Fruit fly (Drosophila melanogaster) whole organism, embryonic: ENCODE results near the gene CG7556.
A peak's percentile ranks its signal among the peaks of the same experiment; 100 is the strongest.

Experiments
- Atf-2 ChIP-seq: fragments of 200-800 bp; sonication (Bioruptor generic); optimal IDR thresholded peaks from 2 replicates; lab custom pipeline; 2016; ENCODE audit warnings: missing biosample characterization, missing genetic modification characterization
- Awh ChIP-seq: fragments of 200-800 bp; sonication (Bioruptor generic); IDR thresholded peaks from 2 replicates; pipeline ENCODE4, ENCODE4 v1.3.6; 2022; ENCODE audit warnings: missing biosample characterization, missing genetic modification characterization
- B-H1 ChIP-seq: fragments of 200-800 bp; sonication (Bioruptor generic); IDR thresholded peaks from 3 replicates; pipeline ENCODE4 v1.3.6; 2022; ENCODE audit warnings: missing biosample characterization, missing genetic modification characterization
- BEAF-32 ChIP-seq: fragments of 200-800 bp; sonication (Bioruptor generic); optimal IDR thresholded peaks from 3 replicates; lab custom pipeline; 2017; ENCODE audit warnings: missing biosample characterization, missing genetic modification characterization, mild to moderate bottlenecking, moderate library complexity, missing genetic modification reagents
- C15 ChIP-seq: fragments of 200-800 bp; sonication (Bioruptor generic); IDR thresholded peaks from 3 replicates; pipeline ENCODE4 v1.3.6; 2022; ENCODE audit warnings: missing biosample characterization, missing genetic modification characterization
- CG10274 ChIP-seq: fragments of 200-800 bp; sonication (Bioruptor generic); optimal IDR thresholded peaks from 3 replicates; lab custom pipeline; 2017; ENCODE audit warnings: missing biosample characterization, mild to moderate bottlenecking, missing genetic modification characterization
- CG12071 ChIP-seq: fragments of 200-800 bp; sonication (Bioruptor generic); optimal IDR thresholded peaks from 3 replicates; lab custom pipeline; 2018; ENCODE audit warnings: missing biosample characterization, mild to moderate bottlenecking, missing genetic modification characterization
- CG12155 ChIP-seq: fragments of 200-800 bp; sonication (Bioruptor generic); optimal IDR thresholded peaks from 3 replicates; lab custom pipeline; 2016; ENCODE audit warnings: missing biosample characterization, missing genetic modification characterization
- CG14860 ChIP-seq: fragments of 200-800 bp; sonication (Bioruptor generic); IDR thresholded peaks from 3 replicates; pipeline ENCODE4 v1.3.6; 2022; ENCODE audit warnings: missing biosample characterization, missing genetic modification characterization; ENCODE audit not compliant: partially characterized antibody
- CG14965 ChIP-seq: fragments of 200-800 bp; sonication (Bioruptor generic); optimal IDR thresholded peaks from 2 replicates; lab custom pipeline; 2016; ENCODE audit warnings: missing biosample characterization, missing genetic modification characterization, borderline replicate concordance
- CG15479 ChIP-seq: fragments of 200-800 bp; sonication (Bioruptor generic); optimal IDR thresholded peaks from 3 replicates; lab custom pipeline; 2019; ENCODE audit warnings: missing biosample characterization, mild to moderate bottlenecking, missing genetic modification characterization, moderate library complexity
- CG1647 ChIP-seq: fragments of 200-800 bp; sonication (Bioruptor generic); optimal IDR thresholded peaks from 3 replicates; lab custom pipeline; 2016; ENCODE audit warnings: missing biosample characterization, missing genetic modification characterization
- CG16863 ChIP-seq: fragments of 200-800 bp; sonication (Bioruptor generic); optimal IDR thresholded peaks from 3 replicates; lab custom pipeline; 2016; ENCODE audit warnings: missing biosample characterization, missing genetic modification characterization
- CG18619 ChIP-seq: fragments of 200-800 bp; sonication (Bioruptor generic); optimal IDR thresholded peaks from 3 replicates; lab custom pipeline; 2017; ENCODE audit warnings: missing biosample characterization, mild to moderate bottlenecking, missing genetic modification characterization
- CG2116 ChIP-seq: fragments of 200-800 bp; sonication (Bioruptor generic); optimal IDR thresholded peaks from 3 replicates; lab custom pipeline; 2018; ENCODE audit warnings: missing biosample characterization, mild to moderate bottlenecking, missing genetic modification characterization
- CG2129 ChIP-seq: fragments of 200-800 bp; sonication (Bioruptor generic); IDR thresholded peaks from 2 replicates; pipeline ENCODE4 v1.3.6; 2022; ENCODE audit warnings: missing biosample characterization, missing genetic modification characterization; ENCODE audit not compliant: partially characterized antibody
- CG2678 ChIP-seq: fragments of 200-800 bp; sonication (Bioruptor generic); optimal IDR thresholded peaks from 3 replicates; lab custom pipeline; 2019; ENCODE audit warnings: missing biosample characterization, mild to moderate bottlenecking, missing genetic modification characterization, moderate library complexity
- CG34224 ChIP-seq: fragments of 200-800 bp; sonication (Bioruptor generic); IDR thresholded peaks from 3 replicates; pipeline ENCODE4 v1.3.6; 2022; ENCODE audit warnings: missing biosample characterization, missing genetic modification characterization; ENCODE audit not compliant: partially characterized antibody
- CG5953 ChIP-seq: fragments of 200-800 bp; sonication (Bioruptor generic); IDR thresholded peaks from 2 replicates; pipeline ENCODE4 v1.3.6; 2022; ENCODE audit warnings: missing biosample characterization, missing genetic modification characterization
- CG7271 ChIP-seq: fragments of 200-800 bp; sonication (Bioruptor generic); optimal IDR thresholded peaks from 2 replicates; lab custom pipeline; 2018; ENCODE audit warnings: missing biosample characterization, mild to moderate bottlenecking, missing genetic modification characterization, moderate library complexity
- CG9215 ChIP-seq: fragments of 200-800 bp; sonication (Bioruptor generic); IDR thresholded peaks from 2 replicates; pipeline ENCODE4 v1.3.6; 2022; ENCODE audit warnings: missing biosample characterization, missing genetic modification characterization
- CG9932 ChIP-seq: fragments of 200-800 bp; sonication (Bioruptor generic); IDR thresholded peaks from 2 replicates; pipeline ENCODE4 v1.3.6; 2022; ENCODE audit warnings: missing biosample characterization, missing genetic modification characterization
- CkIIα-i1 ChIP-seq: fragments of 200-800 bp; sonication (Bioruptor generic); IDR thresholded peaks from 2 replicates; pipeline ENCODE4 v1.3.6; 2022; ENCODE audit warnings: missing biosample characterization, missing genetic modification characterization
- Elba2 ChIP-seq: fragments of 200-800 bp; sonication (Bioruptor generic); optimal IDR thresholded peaks from 3 replicates; lab custom pipeline; 2016; ENCODE audit warnings: missing biosample characterization, missing genetic modification characterization
- Gsc ChIP-seq: fragments of 200-800 bp; sonication (Bioruptor generic); IDR thresholded peaks from 2 replicates; pipeline ENCODE4 v1.3.6; 2022; ENCODE audit warnings: missing biosample characterization, missing genetic modification characterization
- Neu2 ChIP-seq: fragments of 200-800 bp; sonication (Bioruptor generic); optimal IDR thresholded peaks from 3 replicates; lab custom pipeline; 2016; ENCODE audit warnings: missing biosample characterization, missing genetic modification characterization, borderline replicate concordance
- Sry-β ChIP-seq: fragments of 200-800 bp; sonication (Bioruptor generic); optimal IDR thresholded peaks from 2 replicates; lab custom pipeline; 2018; ENCODE audit warnings: missing biosample characterization, mild to moderate bottlenecking, missing genetic modification characterization, moderate library complexity
- Xrp1 ChIP-seq: fragments of 200-800 bp; sonication (Bioruptor generic); IDR thresholded peaks from 2 replicates; pipeline ENCODE4 v1.3.6; 2022; ENCODE audit warnings: missing biosample characterization, missing genetic modification characterization
- abd-A ChIP-seq: fragments of 200-800 bp; sonication (Bioruptor generic); optimal IDR thresholded peaks from 3 replicates; lab custom pipeline; 2019; ENCODE audit warnings: missing biosample characterization, mild to moderate bottlenecking, missing genetic modification characterization, moderate library complexity
- ap ChIP-seq: fragments of 200-800 bp; sonication (Bioruptor generic); IDR thresholded peaks from 2 replicates; pipeline ENCODE4 v1.3.6; 2022; ENCODE audit warnings: missing biosample characterization, missing genetic modification characterization
- chif ChIP-seq, 2 experiments: fragments of 200-800 bp; sonication (Bioruptor generic); optimal IDR thresholded peaks; 3 replicates each; lab custom pipeline; 2016; ENCODE audit warnings: missing biosample characterization in 2 of 2, missing genetic modification characterization in 2 of 2
- da ChIP-seq: fragments of 200-800 bp; sonication (Bioruptor generic); optimal IDR thresholded peaks from 2 replicates; lab custom pipeline; 2016; ENCODE audit warnings: missing biosample characterization, missing genetic modification characterization
- dati ChIP-seq: fragments of 200-800 bp; sonication (Bioruptor generic); IDR thresholded peaks from 2 replicates; pipeline ENCODE4 v1.3.6; 2022; ENCODE audit warnings: missing biosample characterization, missing genetic modification characterization
- dimm ChIP-seq: fragments of 200-800 bp; sonication (Bioruptor generic); IDR thresholded peaks from 2 replicates; pipeline ENCODE4 v1.3.6; 2022; ENCODE audit warnings: missing biosample characterization, missing genetic modification characterization
- fd64A ChIP-seq: fragments of 200-800 bp; sonication (Bioruptor generic); optimal IDR thresholded peaks from 3 replicates; lab custom pipeline; 2018; ENCODE audit warnings: missing biosample characterization, mild to moderate bottlenecking, missing genetic modification characterization
- fru ChIP-seq: fragments of >200 bp; optimal IDR thresholded peaks from 2 replicates; lab custom pipeline; 2017
- gcm ChIP-seq: fragments of 200-800 bp; sonication (Bioruptor generic); optimal IDR thresholded peaks from 2 replicates; lab custom pipeline; 2019; ENCODE audit warnings: missing biosample characterization, mild to moderate bottlenecking, missing genetic modification characterization, moderate library complexity
- gem ChIP-seq: fragments of 200-800 bp; sonication (Bioruptor generic); optimal IDR thresholded peaks from 2 replicates; lab custom pipeline; 2019; ENCODE audit warnings: missing biosample characterization, mild to moderate bottlenecking, missing genetic modification characterization, moderate library complexity
- gsb ChIP-seq: fragments of 200-800 bp; sonication (Bioruptor generic); IDR thresholded peaks from 2 replicates; pipeline ENCODE4 v1.3.6; 2022; ENCODE audit warnings: missing biosample characterization, missing genetic modification characterization
- hth ChIP-seq: fragments of >200 bp; optimal IDR thresholded peaks from 2 replicates; lab custom pipeline; 2017; ENCODE audit warnings: inconsistent platforms
- lab ChIP-seq: fragments of 200-800 bp; sonication (Bioruptor generic); optimal IDR thresholded peaks from 3 replicates; lab custom pipeline; 2017; ENCODE audit warnings: missing biosample characterization, missing genetic modification characterization, mild to moderate bottlenecking, moderate library complexity, missing genetic modification reagents
- nau ChIP-seq: fragments of 200-800 bp; sonication (Bioruptor generic); optimal IDR thresholded peaks from 3 replicates; lab custom pipeline; 2017; ENCODE audit warnings: missing biosample characterization, mild to moderate bottlenecking, missing genetic modification characterization, missing genetic modification reagents
- org-1 ChIP-seq: fragments of 200-800 bp; sonication (Bioruptor generic); optimal IDR thresholded peaks from 2 replicates; lab custom pipeline; 2017; ENCODE audit warnings: missing biosample characterization, missing genetic modification characterization
- prd ChIP-seq, 3 experiments: fragments of >200 bp in 2 of 3; fragments of 200-800 bp in 1 of 3; sonication (Bioruptor generic) in 1 of 3; optimal IDR thresholded peaks in 2 of 3; IDR thresholded peaks in 1 of 3; 2 replicates in 2 of 3; 3 replicates in 1 of 3; pipeline versions ENCODE4 v1.3.6 to Lab custom; 2017 to 2022; ENCODE audit warnings: missing biosample characterization in 1 of 3, missing genetic modification characterization in 1 of 3
- row ChIP-seq: fragments of 200-800 bp; sonication (Bioruptor generic); IDR thresholded peaks from 3 replicates; pipeline ENCODE4 v1.3.6; 2022; ENCODE audit warnings: missing biosample characterization, missing genetic modification characterization
- ssp ChIP-seq: fragments of 200-800 bp; sonication (Bioruptor generic); IDR thresholded peaks from 2 replicates; pipeline ENCODE4 v1.3.6; 2022; ENCODE audit warnings: missing biosample characterization, missing genetic modification characterization
- sug ChIP-seq: fragments of 200-800 bp; optimal IDR thresholded peaks from 2 replicates; lab custom pipeline; 2019; ENCODE audit warnings: missing biosample characterization, mild to moderate bottlenecking, missing genetic modification characterization, moderate library complexity
- unc-4 ChIP-seq: fragments of 200-800 bp; sonication (Bioruptor generic); IDR thresholded peaks from 2 replicates; pipeline ENCODE4 v1.3.6; 2022; ENCODE audit warnings: missing biosample characterization, missing genetic modification characterization; ENCODE audit not compliant: partially characterized antibody
- unpg ChIP-seq: fragments of 200-800 bp; sonication (Bioruptor generic); optimal IDR thresholded peaks from 3 replicates; lab custom pipeline; 2018; ENCODE audit warnings: missing biosample characterization, mild to moderate bottlenecking, missing genetic modification characterization, moderate library complexity

The CG7556 gene

dm6 chrX:19165144-19166011, 14.3 kb downstream of the CG7556 start (continued):
- no peak for TF ChIP-seq CG7271 (tag; lab: Kevin White, UChicago)
- TF ChIP-seq Elba2 (GFP tag; lab: Kevin White, UChicago): no peak
- no peak for TF ChIP-seq CkIIα-i1 (GFP tag; lab: Robert Waterston, UW)
- no peak for TF ChIP-seq unpg (GFP tag; lab: Kevin White, UChicago)
- TF ChIP-seq CG34224 (GFP tag; lab: Robert Waterston, UW): no peak
- no peak for TF ChIP-seq Atf-2 (GFP tag; lab: Kevin White, UChicago)
- no peak for TF ChIP-seq lab (GFP tag; lab: Kevin White, UChicago)
- TF ChIP-seq ssp (GFP tag; lab: Robert Waterston, UW): no peak
- no peak for TF ChIP-seq CG14965
- no peak for TF ChIP-seq B-H1
- no peak for TF ChIP-seq unc-4 (GFP tag; lab: Robert Waterston, UW)
- no peak for TF ChIP-seq chif (GFP tag; optimal IDR thresholded peaks at IDR 0.05; lab: Kevin White, UChicago)
- no peak for TF ChIP-seq Gsc (GFP tag; lab: Robert Waterston, UW)
- TF ChIP-seq CG1647 (GFP tag; lab: Kevin White, UChicago): no peak
- TF ChIP-seq gem (tag; lab: Kevin White, UChicago): peak; percentile 37
- no peak for TF ChIP-seq fru (lab: Kevin White, UChicago)
- TF ChIP-seq CG5953 (GFP tag; lab: Robert Waterston, UW): no peak
- no peak for TF ChIP-seq Neu2 (GFP tag; lab: Kevin White, UChicago)
- TF ChIP-seq dimm (GFP tag; lab: Robert Waterston, UW): no peak
- TF ChIP-seq hth (lab: Kevin White, UChicago): no peak
- TF ChIP-seq Xrp1 (GFP tag; lab: Robert Waterston, UW): no peak
- TF ChIP-seq prd (optimal IDR thresholded peaks at IDR 0.05; lab: Kevin White, UChicago): no peak
- peak; percentile 46; the same call in 2 of the 3 replicates for TF ChIP-seq prd (GFP tag; IDR thresholded peaks at IDR 0.05; lab: Robert Waterston, UW)
- TF ChIP-seq CG14860 (GFP tag; lab: Robert Waterston, UW): no peak
- TF ChIP-seq dati (GFP tag; lab: Robert Waterston, UW): no peak
- no peak for TF ChIP-seq CG2116 (GFP tag; lab: Kevin White, UChicago)
- no peak for TF ChIP-seq CG10274
- TF ChIP-seq fd64A (GFP tag; lab: Kevin White, UChicago): no peak
- TF ChIP-seq ap (GFP tag; lab: Robert Waterston, UW): no peak
- TF ChIP-seq CG9932 (GFP tag; lab: Robert Waterston, UW): no peak
- TF ChIP-seq CG9215 (GFP tag; lab: Robert Waterston, UW): no peak
- TF ChIP-seq nau (GFP tag; lab: Kevin White, UChicago): no peak
- peak; percentile 36 for TF ChIP-seq CG2678
- TF ChIP-seq C15 (GFP tag; lab: Robert Waterston, UW): no peak
- TF ChIP-seq da (GFP tag; lab: Kevin White, UChicago): no peak
- TF ChIP-seq gsb (GFP tag; lab: Robert Waterston, UW): no peak
- TF ChIP-seq CG18619: peak; percentile 40
- no peak for TF ChIP-seq CG2129 (GFP tag; lab: Robert Waterston, UW)
- no peak for TF ChIP-seq gcm (GFP tag; lab: Kevin White, UChicago)
- no peak for TF ChIP-seq CG12155 (GFP tag; lab: Kevin White, UChicago)
- no peak for TF ChIP-seq BEAF-32 (GFP tag; lab: Kevin White, UChicago)
- TF ChIP-seq CG16863 (GFP tag; lab: Kevin White, UChicago): no peak
- TF ChIP-seq sug: peak; percentile 94
- TF ChIP-seq org-1 (GFP tag; lab: Kevin White, UChicago): no peak
- TF ChIP-seq Sry-β: no peak
- TF ChIP-seq CG15479 (GFP tag; lab: Kevin White, UChicago): no peak
- TF ChIP-seq abd-A (tag; lab: Kevin White, UChicago): peak; percentile 8
- TF ChIP-seq CG12071 (GFP tag; lab: Kevin White, UChicago): no peak
- TF ChIP-seq Awh: no peak
- TF ChIP-seq row (GFP tag; lab: Robert Waterston, UW): peak; percentile 24
